Fruit fly (Drosophila melanogaster) whole organism, embryonic: ENCODE measurements around the gene CG11155.
A peak's percentile ranks its signal among the peaks of the same experiment; 100 is the strongest.

Experiments
- CG10274 ChIP-seq: fragments of 200-800 bp; sonication (Bioruptor generic); optimal IDR thresholded peaks from 3 replicates; lab custom pipeline; 2017; ENCODE audit warnings: missing biosample characterization, mild to moderate bottlenecking, missing genetic modification characterization
- CG10321 ChIP-seq: fragments of 200-800 bp; sonication (Bioruptor generic); IDR thresholded peaks from 2 replicates; pipeline ENCODE4 v1.3.6; 2022; ENCODE audit warnings: missing biosample characterization, missing genetic modification characterization
- CG10654 ChIP-seq: fragments of 200-800 bp; sonication (Bioruptor generic); optimal IDR thresholded peaks from 2 replicates; lab custom pipeline; 2016; ENCODE audit warnings: missing biosample characterization, missing genetic modification characterization
- CG12236 ChIP-seq: fragments of 200-800 bp; sonication (Bioruptor generic); optimal IDR thresholded peaks from 2 replicates; lab custom pipeline; 2016; ENCODE audit warnings: missing biosample characterization, missing genetic modification characterization
- CG12942 ChIP-seq: fragments of 200-800 bp; sonication (Bioruptor generic); optimal IDR thresholded peaks from 3 replicates; lab custom pipeline; 2016; ENCODE audit warnings: missing biosample characterization, missing genetic modification characterization
- CG14014 ChIP-seq: fragments of 200-800 bp; sonication (Bioruptor generic); IDR thresholded peaks from 2 replicates; pipeline ENCODE4 v1.3.6; 2022; ENCODE audit warnings: missing biosample characterization, missing genetic modification characterization
- CG14860 ChIP-seq: fragments of 200-800 bp; sonication (Bioruptor generic); IDR thresholded peaks from 3 replicates; pipeline ENCODE4 v1.3.6; 2022; ENCODE audit warnings: missing biosample characterization, missing genetic modification characterization; ENCODE audit not compliant: partially characterized antibody
- CG17328 ChIP-seq: fragments of 200-800 bp; sonication (Bioruptor generic); IDR thresholded peaks from 2 replicates; pipeline ENCODE4 v1.3.6; 2022; ENCODE audit warnings: missing biosample characterization, missing genetic modification characterization
- CG18476 ChIP-seq: fragments of 200-800 bp; sonication (Bioruptor generic); optimal IDR thresholded peaks from 2 replicates; lab custom pipeline; 2016; ENCODE audit warnings: missing biosample characterization, mild to moderate bottlenecking, missing genetic modification characterization
- CG31365 ChIP-seq: fragments of 200-800 bp; sonication (Bioruptor generic); optimal IDR thresholded peaks from 2 replicates; lab custom pipeline; 2018; ENCODE audit warnings: missing biosample characterization, mild to moderate bottlenecking, missing genetic modification characterization
- CG3163 ChIP-seq: fragments of 200-800 bp; sonication (Bioruptor generic); optimal IDR thresholded peaks from 3 replicates; lab custom pipeline; 2016; ENCODE audit warnings: missing biosample characterization, missing genetic modification characterization
- CG3407 ChIP-seq: fragments of 200-800 bp; sonication (Bioruptor generic); optimal IDR thresholded peaks from 2 replicates; lab custom pipeline; 2018; ENCODE audit warnings: missing biosample characterization, mild to moderate bottlenecking, missing genetic modification characterization
- CG3995 ChIP-seq: fragments of 200-800 bp; sonication (Bioruptor generic); optimal IDR thresholded peaks from 3 replicates; lab custom pipeline; 2016; ENCODE audit warnings: missing biosample characterization, missing genetic modification characterization
- CG4328 ChIP-seq: fragments of 200-800 bp; sonication (Bioruptor generic); optimal IDR thresholded peaks from 3 replicates; lab custom pipeline; 2017; ENCODE audit warnings: missing biosample characterization, missing genetic modification reagents, missing genetic modification characterization
- CG4820 ChIP-seq: fragments of 200-800 bp; sonication (Bioruptor generic); optimal IDR thresholded peaks from 3 replicates; lab custom pipeline; 2016; ENCODE audit warnings: missing biosample characterization, missing genetic modification characterization
- CG7839 ChIP-seq: fragments of 200-800 bp; sonication (Bioruptor generic); optimal IDR thresholded peaks from 3 replicates; lab custom pipeline; 2018; ENCODE audit warnings: missing biosample characterization, mild to moderate bottlenecking, missing genetic modification characterization, moderate library complexity
- CG9215 ChIP-seq: fragments of 200-800 bp; sonication (Bioruptor generic); IDR thresholded peaks from 2 replicates; pipeline ENCODE4 v1.3.6; 2022; ENCODE audit warnings: missing biosample characterization, missing genetic modification characterization
- CG9609 ChIP-seq: fragments of 200-800 bp; sonication (Bioruptor generic); optimal IDR thresholded peaks from 3 replicates; lab custom pipeline; 2016; ENCODE audit warnings: missing biosample characterization, missing genetic modification characterization
- CG9876 ChIP-seq: fragments of 200-800 bp; sonication (Bioruptor generic); optimal IDR thresholded peaks from 2 replicates; lab custom pipeline; 2016; ENCODE audit warnings: missing biosample characterization, missing genetic modification characterization
- CrebB ChIP-seq: fragments of 200-800 bp; sonication (Bioruptor generic); optimal IDR thresholded peaks from 3 replicates; lab custom pipeline; 2018; ENCODE audit warnings: missing biosample characterization, mild to moderate bottlenecking, missing genetic modification characterization
- Dll ChIP-seq: fragments of 200-800 bp; sonication (Bioruptor generic); IDR thresholded peaks from 4 replicates; pipeline ENCODE4 v1.3.6; 2022; ENCODE audit warnings: missing biosample characterization, missing genetic modification characterization; ENCODE audit not compliant: partially characterized antibody
- HLH3B ChIP-seq: fragments of 200-800 bp; sonication (Bioruptor generic); IDR thresholded peaks from 2 replicates; pipeline ENCODE4 v1.3.6; 2022; ENCODE audit warnings: missing biosample characterization, missing genetic modification characterization
- HmgD ChIP-seq: fragments of 200-800 bp; sonication (Bioruptor generic); optimal IDR thresholded peaks from 3 replicates; lab custom pipeline; 2016; ENCODE audit warnings: missing biosample characterization, missing genetic modification characterization
- Hmr ChIP-seq: fragments of 200-800 bp; sonication (Bioruptor generic); optimal IDR thresholded peaks from 3 replicates; lab custom pipeline; 2017; ENCODE audit warnings: mild to moderate bottlenecking, missing biosample characterization, missing genetic modification reagents, missing genetic modification characterization
- Hr3 ChIP-seq: fragments of 200-800 bp; sonication (Bioruptor generic); optimal IDR thresholded peaks from 3 replicates; lab custom pipeline; 2016; ENCODE audit warnings: missing biosample characterization, missing genetic modification characterization
- Meics ChIP-seq: fragments of 200-800 bp; sonication (Bioruptor generic); optimal IDR thresholded peaks from 2 replicates; lab custom pipeline; 2017; ENCODE audit warnings: missing biosample characterization, mild to moderate bottlenecking, missing genetic modification characterization
- NC2α ChIP-seq: fragments of 200-800 bp; sonication (Bioruptor generic); optimal IDR thresholded peaks from 2 replicates; lab custom pipeline; 2016; ENCODE audit warnings: missing biosample characterization, missing genetic modification characterization
- Nf-YB ChIP-seq: fragments of 200-800 bp; sonication (Bioruptor generic); optimal IDR thresholded peaks from 3 replicates; lab custom pipeline; 2019; ENCODE audit warnings: missing biosample characterization, mild to moderate bottlenecking, missing genetic modification characterization, moderate library complexity
- Nf-YC ChIP-seq: fragments of 200-800 bp; optimal IDR thresholded peaks from 3 replicates; lab custom pipeline; 2019; ENCODE audit warnings: missing biosample characterization, mild to moderate bottlenecking, missing genetic modification characterization, moderate library complexity
- NfI ChIP-seq: fragments of 200-800 bp; sonication (Bioruptor generic); optimal IDR thresholded peaks from 3 replicates; lab custom pipeline; 2018; ENCODE audit warnings: missing biosample characterization, mild to moderate bottlenecking, missing genetic modification characterization, moderate library complexity
- Six4 ChIP-seq: fragments of 200-800 bp; sonication (Bioruptor generic); optimal IDR thresholded peaks from 2 replicates; lab custom pipeline; 2016; ENCODE audit warnings: missing biosample characterization, missing genetic modification characterization
- al ChIP-seq: fragments of 200-800 bp; sonication (Bioruptor generic); IDR thresholded peaks from 2 replicates; pipeline ENCODE4 v1.3.6; 2022; ENCODE audit warnings: missing biosample characterization, missing genetic modification characterization
- ase ChIP-seq: fragments of 200-800 bp; sonication (Bioruptor generic); IDR thresholded peaks from 3 replicates; pipeline ENCODE4 v1.3.6; 2022; ENCODE audit warnings: missing biosample characterization, missing genetic modification characterization
- bab2 ChIP-seq: fragments of 200-800 bp; sonication (Bioruptor generic); optimal IDR thresholded peaks from 2 replicates; lab custom pipeline; 2016; ENCODE audit warnings: missing biosample characterization, missing genetic modification characterization
- br ChIP-seq: fragments of >200 bp; optimal IDR thresholded peaks from 2 replicates; lab custom pipeline; 2017
- cg ChIP-seq: fragments of 200-800 bp; sonication (Bioruptor generic); optimal IDR thresholded peaks from 3 replicates; lab custom pipeline; 2019; ENCODE audit warnings: missing biosample characterization, mild to moderate bottlenecking, missing genetic modification characterization, moderate library complexity
- crol ChIP-seq: fragments of 200-800 bp; sonication (Bioruptor generic); IDR thresholded peaks from 2 replicates; pipeline ENCODE4 v1.3.6; 2022; ENCODE audit warnings: missing biosample characterization, missing genetic modification characterization
- eve ChIP-seq, 2 experiments: fragments of >200 bp; optimal IDR thresholded peaks; 2 replicates each; lab custom pipeline; 2017; ENCODE audit warnings: missing biosample characterization in 2 of 2, missing genetic modification characterization in 2 of 2
- gem ChIP-seq: fragments of 200-800 bp; sonication (Bioruptor generic); optimal IDR thresholded peaks from 2 replicates; lab custom pipeline; 2019; ENCODE audit warnings: missing biosample characterization, mild to moderate bottlenecking, missing genetic modification characterization, moderate library complexity
- ham ChIP-seq: fragments of 200-800 bp; sonication (Bioruptor generic); IDR thresholded peaks from 2 replicates; pipeline ENCODE4 v1.3.6; 2022; ENCODE audit warnings: missing biosample characterization, missing genetic modification characterization
- hbn ChIP-seq: fragments of 200-800 bp; sonication (Bioruptor generic); IDR thresholded peaks from 2 replicates; pipeline ENCODE4 v1.3.6; 2022; ENCODE audit warnings: missing biosample characterization, missing genetic modification characterization; ENCODE audit not compliant: partially characterized antibody
- hkb ChIP-seq, 2 experiments: fragments of 200-800 bp in 1 of 2; fragments of >200 bp in 1 of 2; sonication (Bioruptor generic) in 1 of 2; IDR thresholded peaks in 1 of 2; optimal IDR thresholded peaks in 1 of 2; 2 replicates each; pipeline versions ENCODE4 v1.3.6 to Lab custom; 2017 to 2022; ENCODE audit warnings: missing biosample characterization in 1 of 2, missing genetic modification characterization in 1 of 2
- pnt ChIP-seq: fragments of 200-800 bp; sonication (Bioruptor generic); optimal IDR thresholded peaks from 3 replicates; lab custom pipeline; 2016; ENCODE audit warnings: missing biosample characterization, missing genetic modification characterization
- prd ChIP-seq, 3 experiments: fragments of >200 bp in 2 of 3; fragments of 200-800 bp in 1 of 3; sonication (Bioruptor generic) in 1 of 3; optimal IDR thresholded peaks in 2 of 3; IDR thresholded peaks in 1 of 3; 2 replicates in 2 of 3; 3 replicates in 1 of 3; pipeline versions ENCODE4 v1.3.6 to Lab custom; 2017 to 2022; ENCODE audit warnings: missing biosample characterization in 1 of 3, missing genetic modification characterization in 1 of 3
- so ChIP-seq: fragments of 200-800 bp; sonication (Bioruptor generic); IDR thresholded peaks from 3 replicates; pipeline ENCODE4 v1.3.6; 2022; ENCODE audit warnings: missing biosample characterization, missing genetic modification characterization
- vfl ChIP-seq: fragments of 200-800 bp; sonication (Bioruptor generic); optimal IDR thresholded peaks from 2 replicates; lab custom pipeline; 2016; ENCODE audit warnings: missing biosample characterization, missing genetic modification characterization
- vnd ChIP-seq: fragments of 200-800 bp; sonication (Bioruptor generic); IDR thresholded peaks from 3 replicates; pipeline ENCODE4 v1.3.6; 2022; ENCODE audit warnings: missing biosample characterization, missing genetic modification characterization; ENCODE audit not compliant: partially characterized antibody
- zf30C ChIP-seq: fragments of 200-800 bp; sonication (Bioruptor generic); optimal IDR thresholded peaks from 3 replicates; lab custom pipeline; 2018; ENCODE audit warnings: missing biosample characterization, mild to moderate bottlenecking, missing genetic modification characterization

The CG11155 gene

DNA sequence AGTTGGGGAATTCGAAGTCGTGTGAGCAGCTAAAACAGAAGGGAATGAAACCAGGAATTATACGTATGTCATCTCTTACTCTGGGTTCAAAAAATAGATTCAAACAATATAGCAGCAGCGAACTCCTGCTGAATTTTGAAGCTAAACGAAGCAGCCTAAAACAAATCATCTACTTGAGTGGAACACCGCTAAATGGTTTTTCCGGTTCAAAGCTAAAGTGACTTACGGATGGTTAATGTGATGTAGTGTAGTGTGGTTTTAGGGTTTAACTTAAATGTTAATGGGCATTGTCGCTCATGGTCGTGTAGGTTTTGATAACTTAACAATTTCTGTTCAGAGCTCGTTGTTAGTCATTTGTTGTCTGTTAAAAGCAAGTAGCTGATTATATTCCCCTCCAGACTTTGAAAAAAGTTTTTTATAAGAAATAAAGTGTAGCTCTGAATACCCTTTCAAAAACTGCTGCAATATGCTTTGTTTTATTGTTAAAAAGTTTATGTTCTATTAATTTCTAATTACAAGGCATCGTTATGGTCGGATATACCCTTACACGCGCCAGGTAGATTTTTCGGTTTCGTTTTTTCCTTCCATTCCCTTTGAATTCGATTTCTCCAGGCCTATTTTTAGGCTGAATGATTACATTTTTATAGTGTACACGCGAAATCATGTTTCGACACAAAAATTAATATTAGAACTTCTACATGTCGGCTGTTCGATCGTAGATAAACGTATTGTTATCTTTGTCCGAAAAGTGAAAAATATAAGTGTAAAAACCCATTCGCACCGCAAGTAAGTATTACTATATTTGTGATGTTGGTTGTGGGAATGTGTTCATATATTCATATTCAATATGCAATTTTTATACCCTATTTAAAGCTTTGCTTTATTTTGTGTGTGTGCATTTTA lies 13.3 kb upstream of the CG11155 start (continued):
- peak; percentile 63; the same call in 1 of the 2 replicates for TF ChIP-seq CG10321 (GFP tag; lab: Robert Waterston, UW)
- TF ChIP-seq ham (GFP tag; lab: Robert Waterston, UW): no peak
- no peak for TF ChIP-seq prd (optimal IDR thresholded peaks at IDR 0.05; lab: Kevin White, UChicago)
- TF ChIP-seq prd (GFP tag; IDR thresholded peaks at IDR 0.05; lab: Robert Waterston, UW): no peak; the same call in 2 of the 3 replicates
- TF ChIP-seq bab2: peak; percentile 96
- TF ChIP-seq vnd (GFP tag; lab: Robert Waterston, UW): no peak
- TF ChIP-seq CG9215: no peak
- no peak; the same call in 1 of the 2 replicates for TF ChIP-seq al (GFP tag; lab: Robert Waterston, UW)
- TF ChIP-seq vfl: peak; percentile 91
- TF ChIP-seq CG9609 (GFP tag; lab: Kevin White, UChicago): peak; percentile 93
- TF ChIP-seq cg: no peak
- TF ChIP-seq CG4328 (GFP tag; lab: Kevin White, UChicago): no peak
- TF ChIP-seq gem (tag; lab: Kevin White, UChicago): peak; percentile 98
- peak; percentile 84 for TF ChIP-seq Nf-YB
- peak; percentile 91 for TF ChIP-seq CG7839
- TF ChIP-seq CG9876 (GFP tag; lab: Kevin White, UChicago): peak; percentile 86
- peak; percentile 91 for TF ChIP-seq NfI
- no peak; the same call in 2 of the 3 replicates for TF ChIP-seq ase (GFP tag; lab: Robert Waterston, UW)
- peak; percentile 86 for TF ChIP-seq CrebB (tag; lab: Kevin White, UChicago)
- TF ChIP-seq zf30C (GFP tag; lab: Kevin White, UChicago): no peak
- peak; percentile 80 for TF ChIP-seq HmgD
- TF ChIP-seq br (lab: Kevin White, UChicago): no peak
- peak; percentile 90 for TF ChIP-seq Six4 (GFP tag; lab: Kevin White, UChicago)
- peak; percentile 89 for TF ChIP-seq Meics
- TF ChIP-seq CG14014 (GFP tag; lab: Robert Waterston, UW): peak; percentile 91; the same call in 1 of the 2 replicates
- peak; percentile 78 for TF ChIP-seq CG3163 (GFP tag; lab: Kevin White, UChicago)
- TF ChIP-seq hkb (optimal IDR thresholded peaks at IDR 0.05; lab: Kevin White, UChicago): no peak
- TF ChIP-seq hkb (GFP tag; IDR thresholded peaks at IDR 0.05; lab: Robert Waterston, UW): peak; percentile 94
- no peak for TF ChIP-seq Hmr (GFP tag; lab: Kevin White, UChicago)
- TF ChIP-seq CG3407 (GFP tag; lab: Kevin White, UChicago): peak; percentile 89
- peak; percentile 88 for TF ChIP-seq CG18476 (GFP tag; lab: Kevin White, UChicago)
- peak; percentile 42 for TF ChIP-seq CG3995 (GFP tag; lab: Kevin White, UChicago)
- peak; percentile 80 for TF ChIP-seq NC2α (GFP tag; lab: Kevin White, UChicago)
- TF ChIP-seq Nf-YC (tag; lab: Kevin White, UChicago): peak; percentile 64
- no peak for TF ChIP-seq Dll (GFP tag; lab: Robert Waterston, UW)
- TF ChIP-seq CG12236 (GFP tag; lab: Kevin White, UChicago): peak; percentile 85
- TF ChIP-seq CG10654: peak; percentile 89
- TF ChIP-seq CG10274: peak; percentile 75
- peak; percentile 88 for TF ChIP-seq CG31365
- no peak for TF ChIP-seq hbn
- no peak for TF ChIP-seq crol (GFP tag; lab: Robert Waterston, UW)
- TF ChIP-seq Hr3 (GFP tag; lab: Kevin White, UChicago): peak; percentile 93
- peak; percentile 94 for TF ChIP-seq pnt (GFP tag; lab: Kevin White, UChicago)
- TF ChIP-seq CG17328: peak; percentile 94; the same call in 1 of the 2 replicates
- peak; percentile 87 for TF ChIP-seq CG4820 (GFP tag; lab: Kevin White, UChicago)
- peak in 1 of 2 experiments; percentile 46 for TF ChIP-seq eve (GFP tag; optimal IDR thresholded peaks at IDR 0.05; lab: Kevin White, UChicago)
- TF ChIP-seq HLH3B (GFP tag; lab: Robert Waterston, UW): peak; percentile 92; the same call in 1 of the 2 replicates
- no peak for TF ChIP-seq CG14860 (GFP tag; lab: Robert Waterston, UW)
- no peak for TF ChIP-seq so
- peak; percentile 89 for TF ChIP-seq CG12942 (GFP tag; lab: Kevin White, UChicago)
